Worm (Caenorhabditis elegans) whole organism, L2 larva: Measurements from ENCODE around the gene gei-15.

Source experiments
- C34F6.9 ChIP-seq: fragments of 150-350 bp; optimal IDR thresholded peaks from 2 replicates; lab custom pipeline; 2014; ENCODE audit warnings: missing biosample characterization, missing genetic modification characterization
- F13H6.1 ChIP-seq: sonication (generic microtip); optimal IDR thresholded peaks from 2 replicates; lab custom pipeline; 2016; ENCODE audit warnings: missing genetic modification characterization, missing compliant biosample characterization
- aly-2 ChIP-seq: fragments of 150-350 bp; optimal IDR thresholded peaks from 2 replicates; lab custom pipeline; 2014; ENCODE audit warnings: missing biosample characterization, missing genetic modification characterization
- ama-1 ChIP-seq: fragments of 150-350 bp; optimal IDR thresholded peaks from 2 replicates; lab custom pipeline; 2018; ENCODE audit warnings: inconsistent platforms
- blmp-1 ChIP-seq: sonication (generic microtip); optimal IDR thresholded peaks from 2 replicates; lab custom pipeline; 2017; ENCODE audit warnings: missing genetic modification characterization, mild to moderate bottlenecking, missing compliant biosample characterization, antibody characterized with exemption, moderate library complexity; ENCODE audit not compliant: insufficient read depth
- ceh-82 ChIP-seq: fragments of 150-350 bp; optimal IDR thresholded peaks from 2 replicates; lab custom pipeline; 2014; ENCODE audit warnings: missing biosample characterization, missing genetic modification characterization
- crh-2 ChIP-seq: sonication (generic microtip); optimal IDR thresholded peaks from 2 replicates; lab custom pipeline; 2017; ENCODE audit warnings: missing biosample characterization, missing genetic modification characterization
- egl-27 ChIP-seq: sonication (generic microtip); optimal IDR thresholded peaks from 3 replicates; lab custom pipeline; 2017; ENCODE audit warnings: missing biosample characterization, missing genetic modification reagents, missing genetic modification characterization
- elt-3 ChIP-seq: sonication (generic microtip); optimal IDR thresholded peaks from 2 replicates; lab custom pipeline; 2017; ENCODE audit warnings: missing biosample characterization, missing genetic modification characterization
- fos-1 ChIP-seq: fragments of 150-350 bp; optimal IDR thresholded peaks from 2 replicates; lab custom pipeline; 2014; ENCODE audit warnings: missing biosample characterization, missing genetic modification characterization
- gmeb-1 ChIP-seq: fragments of 150-350 bp; optimal IDR thresholded peaks from 2 replicates; lab custom pipeline; 2014; ENCODE audit warnings: missing biosample characterization, missing genetic modification characterization
- lin-11 ChIP-seq: fragments of 150-350 bp; sonication (generic microtip); optimal IDR thresholded peaks from 2 replicates; lab custom pipeline; 2014; ENCODE audit warnings: missing biosample characterization, missing genetic modification characterization, inconsistent platforms, mixed read lengths
- lin-13 ChIP-seq: fragments of 150-350 bp; optimal IDR thresholded peaks from 2 replicates; lab custom pipeline; 2014; ENCODE audit warnings: missing biosample characterization, missing genetic modification reagents, missing genetic modification characterization
- lsy-2 ChIP-seq, 2 experiments: fragments of 150-350 bp in 1 of 2; sonication (generic microtip) in 1 of 2; optimal IDR thresholded peaks; 2 replicates each; lab custom pipeline; 2014 to 2017; ENCODE audit warnings: missing biosample characterization in 2 of 2, missing genetic modification characterization in 2 of 2
- mab-5 ChIP-seq: fragments of 150-350 bp; optimal IDR thresholded peaks from 2 replicates; lab custom pipeline; 2014; ENCODE audit warnings: missing biosample characterization, missing genetic modification characterization
- mbf-1 ChIP-seq: sonication (generic microtip); optimal IDR thresholded peaks from 2 replicates; lab custom pipeline; 2017; ENCODE audit warnings: missing biosample characterization, missing genetic modification characterization
- mdl-1 ChIP-seq, 2 experiments: fragments of 150-350 bp in 1 of 2; sonication (generic microtip) in 1 of 2; optimal IDR thresholded peaks; 2 replicates each; lab custom pipeline; 2017; ENCODE audit warnings: missing biosample characterization in 2 of 2, missing genetic modification characterization in 2 of 2
- nhr-11 ChIP-seq: fragments of 150-350 bp; optimal IDR thresholded peaks from 2 replicates; lab custom pipeline; 2014; ENCODE audit warnings: missing biosample characterization, missing genetic modification characterization
- nhr-21 ChIP-seq: fragments of 150-350 bp; optimal IDR thresholded peaks from 2 replicates; lab custom pipeline; 2014; ENCODE audit warnings: missing biosample characterization, missing genetic modification characterization
- nhr-23 ChIP-seq: fragments of 150-350 bp; optimal IDR thresholded peaks from 2 replicates; lab custom pipeline; 2014; ENCODE audit warnings: missing biosample characterization, missing genetic modification reagents, missing genetic modification characterization
- nhr-237 ChIP-seq: fragments of 150-350 bp; optimal IDR thresholded peaks from 2 replicates; lab custom pipeline; 2014; ENCODE audit warnings: missing biosample characterization, missing genetic modification characterization
- nhr-6 ChIP-seq: fragments of 150-350 bp; optimal IDR thresholded peaks from 2 replicates; lab custom pipeline; 2014; ENCODE audit warnings: missing biosample characterization, missing genetic modification characterization
- nhr-77 ChIP-seq: fragments of 150-350 bp; optimal IDR thresholded peaks from 2 replicates; lab custom pipeline; 2014; ENCODE audit warnings: missing biosample characterization, missing genetic modification characterization
- sem-4 ChIP-seq: fragments of 150-350 bp; optimal IDR thresholded peaks from 2 replicates; lab custom pipeline; 2014; ENCODE audit warnings: missing biosample characterization, missing genetic modification reagents, missing genetic modification characterization
- skn-1 ChIP-seq: sonication (generic microtip); optimal IDR thresholded peaks from 2 replicates; lab custom pipeline; 2017; ENCODE audit warnings: missing biosample characterization, missing genetic modification characterization
- sma-3 ChIP-seq: sonication (generic microtip); optimal IDR thresholded peaks from 2 replicates; lab custom pipeline; 2016; ENCODE audit warnings: missing genetic modification reagents, missing genetic modification characterization, missing compliant biosample characterization
- sma-9 ChIP-seq, 2 experiments: fragments of 150-350 bp in 1 of 2; sonication (generic microtip) in 1 of 2; optimal IDR thresholded peaks; 2 replicates each; lab custom pipeline; 2014 to 2016; ENCODE audit warnings: missing genetic modification characterization in 2 of 2, mild to moderate bottlenecking in 1 of 2, missing biosample characterization in 1 of 2, missing compliant biosample characterization in 1 of 2, missing genetic modification reagents in 1 of 2, moderate library complexity in 1 of 2
- snpc-4 ChIP-seq: fragments of 150-350 bp; optimal IDR thresholded peaks from 2 replicates; lab custom pipeline; 2014; ENCODE audit warnings: missing biosample characterization, missing genetic modification characterization
- unc-39 ChIP-seq: fragments of 150-350 bp; optimal IDR thresholded peaks from 2 replicates; lab custom pipeline; 2014; ENCODE audit warnings: missing biosample characterization, missing genetic modification characterization
- unc-55 ChIP-seq: fragments of 150-350 bp; sonication (generic microtip); optimal IDR thresholded peaks from 3 replicates; lab custom pipeline; 2014; ENCODE audit warnings: missing biosample characterization, missing genetic modification reagents, missing genetic modification characterization
- unc-62 ChIP-seq: fragments of 150-350 bp; optimal IDR thresholded peaks from 2 replicates; lab custom pipeline; 2014; ENCODE audit warnings: missing biosample characterization, missing genetic modification reagents, missing genetic modification characterization
- ztf-1 ChIP-seq: fragments of 200-800 bp; sonication (Bioruptor generic); conservative IDR thresholded peaks from 2 replicates; pipeline ENCODE4 v1.3.6; 2022; ENCODE audit warnings: missing genetic modification characterization, missing compliant biosample characterization
- ztf-11 ChIP-seq: sonication (generic microtip); optimal IDR thresholded peaks from 2 replicates; lab custom pipeline; 2017; ENCODE audit warnings: missing biosample characterization, missing genetic modification characterization

Gene gei-15

ce11 chrX:6788965-6789573, 34.0 kb downstream of the gei-15 start, which contains the start of gene sgca-1:
TSS of gene sgca-1 (minus strand) at chrX:6789548.
- TF ChIP-seq skn-1 (tag; lab: Kevin White, UChicago) (no peak), F13H6.1 (tag; lab: Kevin White, UChicago) (peak; percentile 26), unc-62 (GFP tag; lab: Kevin White, UChicago) (no peak), nhr-11 (no peak), sma-3 (GFP tag; lab: Kevin White, UChicago) (peak; percentile 7), crh-2 (peak; percentile 34), ztf-11 (tag; lab: Kevin White, UChicago) (no peak), sma-9 (GFP tag; optimal IDR thresholded peaks at IDR 0.05; lab: Kevin White, UChicago) (peak; percentile 59), sma-9 (tag; optimal IDR thresholded peaks at IDR 0.05; lab: Kevin White, UChicago) (no peak), mdl-1 (tag; optimal IDR thresholded peaks at IDR 0.05; lab: Kevin White, UChicago) (peak in 1 of 2 experiments; percentile 1), gmeb-1 (peak; percentile 53), fos-1 (peak; percentile 69), ama-1 (lab: Kevin White, UChicago) (peak; percentile 1)

DNA sequence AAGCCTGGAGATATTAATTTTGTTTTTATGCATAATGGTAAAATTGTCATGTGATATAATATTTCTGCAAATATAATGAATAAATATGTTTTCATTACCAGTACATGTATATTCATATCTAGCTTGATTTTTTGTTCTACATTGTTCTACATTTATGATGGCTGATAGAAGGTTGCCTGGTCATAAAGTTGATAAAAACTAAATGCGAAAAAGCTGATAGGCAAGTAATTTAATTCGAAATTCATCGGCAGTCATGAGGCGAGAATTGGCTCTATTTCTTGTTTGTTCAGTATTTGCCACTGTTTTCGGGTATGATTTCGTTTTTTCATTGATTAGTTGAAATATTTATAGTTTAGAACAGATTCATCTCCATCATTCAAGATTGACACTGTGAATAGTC, 38.9 kb downstream of the gei-15 start, which contains the start of gene bgal-2:
Gene bgal-2 (plus strand): TSS at position 231 of the 400 bp plus-strand sequence.
- no peak for TF ChIP-seq nhr-77 (tag; lab: Kevin White, UChicago)
- peak; percentile 5 for TF ChIP-seq sma-9 (GFP tag; optimal IDR thresholded peaks at IDR 0.05; lab: Kevin White, UChicago)
- no peak for TF ChIP-seq sma-9 (tag; optimal IDR thresholded peaks at IDR 0.05; lab: Kevin White, UChicago)
- TF ChIP-seq unc-55 (GFP tag; lab: Kevin White, UChicago) = no peak
- no peak for TF ChIP-seq nhr-237
- TF ChIP-seq egl-27 (tag; lab: Kevin White, UChicago) = no peak
- TF ChIP-seq aly-2 (tag; lab: Kevin White, UChicago) = no peak
- no peak for TF ChIP-seq ceh-82 (tag; lab: Kevin White, UChicago)
- TF ChIP-seq nhr-6 (tag; lab: Kevin White, UChicago) = no peak
- peak; percentile 75 for TF ChIP-seq fos-1
- TF ChIP-seq crh-2 = peak; percentile 6

DNA sequence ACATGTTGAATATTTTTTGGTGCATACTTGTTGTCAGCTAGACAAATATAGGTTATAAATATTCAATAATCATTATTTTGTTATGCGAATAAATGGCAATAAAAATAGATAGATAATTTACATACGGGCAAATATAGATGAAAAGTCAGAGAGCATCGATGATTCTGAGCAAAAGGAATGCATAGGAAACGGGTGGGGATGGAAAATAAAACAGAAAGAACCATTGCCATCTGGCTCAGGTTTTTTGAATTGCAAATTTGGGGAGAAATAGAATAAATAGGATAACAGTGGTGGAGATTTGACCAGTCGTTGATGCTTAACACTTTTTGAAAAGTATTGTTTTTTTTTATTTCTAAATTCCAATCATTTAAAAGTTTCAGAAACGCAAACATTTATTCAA, 40.2 kb downstream of the gei-15 start, which contains the start of gene idpp-6:
Gene idpp-6 (plus strand): TSS at position 301 of the 400 bp plus-strand sequence.
- no peak for TF ChIP-seq mbf-1 (tag; lab: Kevin White, UChicago)
- TF ChIP-seq nhr-23 = no peak
- TF ChIP-seq lin-11 (tag; lab: Kevin White, UChicago) = no peak
- no peak for TF ChIP-seq crh-2
- no peak for TF ChIP-seq nhr-21 (tag; lab: Kevin White, UChicago)
- TF ChIP-seq snpc-4 (tag; lab: Kevin White, UChicago) = no peak
- TF ChIP-seq ztf-11 (tag; lab: Kevin White, UChicago) = no peak
- TF ChIP-seq nhr-11 = no peak
- no peak for TF ChIP-seq unc-55 (GFP tag; lab: Kevin White, UChicago)
- TF ChIP-seq ama-1 (lab: Kevin White, UChicago) = no peak
- no peak for TF ChIP-seq blmp-1 (tag; lab: Kevin White, UChicago)
- TF ChIP-seq aly-2 (tag; lab: Kevin White, UChicago) = no peak
- no peak for TF ChIP-seq nhr-6 (tag; lab: Kevin White, UChicago)
- no peak for TF ChIP-seq ztf-1
- TF ChIP-seq gmeb-1 = no peak
- TF ChIP-seq, all 48 proteins: peak for 0

- TF ChIP-seq ama-1 (lab: Kevin White, UChicago) (no peak), aly-2 (tag; lab: Kevin White, UChicago) (no peak), elt-3 (tag; lab: Kevin White, UChicago) (no peak), lin-13 (GFP tag; lab: Kevin White, UChicago) (no peak), C34F6.9 (tag; lab: Kevin White, UChicago) (no peak), lin-11 (tag; lab: Kevin White, UChicago) (no peak), mab-5 (no peak), nhr-237 (no peak), sem-4 (tag; lab: Kevin White, UChicago) (no peak), nhr-23 (no peak), lsy-2 (tag; optimal IDR thresholded peaks at IDR 0.05; lab: Kevin White, UChicago) (no peak), unc-39 (no peak), nhr-11 (no peak)
Observed at ce11 chrX:6778014-6778413, 45.1 kb downstream of the gei-15 start, which contains the start of gene irk-1. TSS of gene irk-1 (minus strand) at chrX:6778114.
